Fruit fly (Drosophila melanogaster) whole organism, adult: ENCODE results near the gene Naa80.

ENCODE experiments used
- CG11617 ChIP-seq: fragments of 200-800 bp; sonication (Bioruptor generic); optimal IDR thresholded peaks from 2 replicates; lab custom pipeline; 2017; ENCODE audit warnings: mild to moderate bottlenecking, missing biosample characterization, missing genetic modification reagents, missing genetic modification characterization
- CG12768 ChIP-seq: fragments of 200-800 bp; sonication (Bioruptor generic); optimal IDR thresholded peaks from 2 replicates; lab custom pipeline; 2017; ENCODE audit warnings: missing biosample characterization, missing genetic modification characterization, mild to moderate bottlenecking, moderate library complexity, missing genetic modification reagents
- CG14711 ChIP-seq: fragments of 200-800 bp; sonication (Bioruptor generic); optimal IDR thresholded peaks from 2 replicates; lab custom pipeline; 2018; ENCODE audit warnings: missing biosample characterization, mild to moderate bottlenecking, missing genetic modification characterization, moderate library complexity
- CG1620 ChIP-seq: fragments of 200-800 bp; sonication (Bioruptor generic); optimal IDR thresholded peaks from 2 replicates; lab custom pipeline; 2016; ENCODE audit warnings: missing biosample characterization, missing genetic modification characterization
- CG33017 ChIP-seq: fragments of 200-800 bp; sonication (Bioruptor generic); optimal IDR thresholded peaks from 2 replicates; lab custom pipeline; 2018; ENCODE audit warnings: missing biosample characterization, mild to moderate bottlenecking, missing genetic modification characterization, moderate library complexity
- CG5204 ChIP-seq: fragments of 200-800 bp; sonication (Bioruptor generic); optimal IDR thresholded peaks from 2 replicates; lab custom pipeline; 2016; ENCODE audit warnings: missing biosample characterization, missing genetic modification characterization
- CG7045 ChIP-seq: fragments of 200-800 bp; sonication (Bioruptor generic); optimal IDR thresholded peaks from 2 replicates; lab custom pipeline; 2017; ENCODE audit warnings: missing biosample characterization, mild to moderate bottlenecking, missing genetic modification characterization
- CG7101 ChIP-seq: fragments of 200-800 bp; sonication (Bioruptor generic); optimal IDR thresholded peaks from 2 replicates; lab custom pipeline; 2018; ENCODE audit warnings: missing biosample characterization, mild to moderate bottlenecking, missing genetic modification characterization, moderate library complexity
- Clk ChIP-seq: fragments of 200-800 bp; sonication (Bioruptor generic); optimal IDR thresholded peaks from 2 replicates; lab custom pipeline; 2017; ENCODE audit warnings: missing biosample characterization, missing genetic modification characterization
- Crg-1 ChIP-seq: fragments of 200-800 bp; sonication (Bioruptor generic); optimal IDR thresholded peaks from 2 replicates; lab custom pipeline; 2016; ENCODE audit warnings: missing biosample characterization, missing genetic modification characterization
- Hr96 ChIP-seq: fragments of 200-800 bp; sonication (Bioruptor generic); optimal IDR thresholded peaks from 2 replicates; lab custom pipeline; 2016; ENCODE audit warnings: missing biosample characterization, missing genetic modification characterization
- Mnt ChIP-seq: fragments of 200-800 bp; sonication (Bioruptor generic); optimal IDR thresholded peaks from 2 replicates; lab custom pipeline; 2016; ENCODE audit warnings: missing biosample characterization, mild to moderate bottlenecking, missing genetic modification characterization
- bab1 ChIP-seq: fragments of 200-800 bp; sonication (Bioruptor generic); optimal IDR thresholded peaks from 3 replicates; lab custom pipeline; 2019; ENCODE audit warnings: missing biosample characterization, mild to moderate bottlenecking, missing genetic modification characterization, moderate library complexity
- cic ChIP-seq: fragments of 200-800 bp; sonication (Bioruptor generic); optimal IDR thresholded peaks from 2 replicates; lab custom pipeline; 2017; ENCODE audit warnings: missing biosample characterization, mild to moderate bottlenecking, missing genetic modification characterization, moderate library complexity
- cnc ChIP-seq, 2 experiments: fragments of >200 bp; optimal IDR thresholded peaks; 2 replicates each; lab custom pipeline; 2017
- kay ChIP-seq: fragments of 200-800 bp; sonication (Bioruptor generic); peaks from one replicate; lab custom pipeline; 2016; ENCODE audit warnings: missing biosample characterization, missing genetic modification characterization, borderline replicate concordance
- ovo ChIP-seq: fragments of 200-800 bp; sonication (Bioruptor generic); optimal IDR thresholded peaks from 2 replicates; lab custom pipeline; 2016; ENCODE audit warnings: missing biosample characterization, missing genetic modification characterization
- pad ChIP-seq: fragments of 200-800 bp; sonication (Bioruptor generic); optimal IDR thresholded peaks from 3 replicates; lab custom pipeline; 2017; ENCODE audit warnings: missing biosample characterization, missing genetic modification characterization, mild to moderate bottlenecking, moderate library complexity, missing genetic modification reagents
- tj ChIP-seq: fragments of 200-800 bp; sonication (Bioruptor generic); optimal IDR thresholded peaks from 3 replicates; lab custom pipeline; 2017; ENCODE audit warnings: missing biosample characterization, mild to moderate bottlenecking, missing genetic modification characterization, moderate library complexity
- toe ChIP-seq: fragments of 200-800 bp; sonication (Bioruptor generic); optimal IDR thresholded peaks from 2 replicates; lab custom pipeline; 2016; ENCODE audit warnings: missing biosample characterization, missing genetic modification characterization

The Naa80 gene

dm6 chr3R:9747900-9748663 lies 19.6 kb upstream of the Naa80 start:
- TF ChIP-seq CG7101 (tag; lab: Kevin White, UChicago) (no peak), CG1620 (GFP tag; lab: Kevin White, UChicago) (no peak), cnc (optimal IDR thresholded peaks at IDR 0.05; lab: Kevin White, UChicago) (no peak), CG12768 (GFP tag; lab: Kevin White, UChicago) (no peak), CG33017 (tag; lab: Kevin White, UChicago) (no peak), kay (GFP tag; lab: Kevin White, UChicago) (no peak), Clk (no peak), CG7045 (GFP tag; lab: Kevin White, UChicago) (no peak)

- TF ChIP-seq tj (GFP tag; lab: Kevin White, UChicago) (no peak), bab1 (GFP tag; lab: Kevin White, UChicago) (no peak), CG1620 (GFP tag; lab: Kevin White, UChicago) (no peak), CG14711 (tag; lab: Kevin White, UChicago) (no peak)
These were observed 13.1 kb upstream of the Naa80 start, which contains the start of gene Tti1 for dm6 chr3R:9754487-9754886. TSS of gene Tti1 (minus strand) at chr3R:9754686.

dm6 chr3R:9756187-9756586 lies 11.4 kb upstream of the Naa80 start, which contains the start of the genes Alg12 and Rpt3R:
TSS of gene Alg12 (plus strand) at chr3R:9756491.
TSS of gene Rpt3R (minus strand) at chr3R:9756510.
- TF ChIP-seq kay (GFP tag; lab: Kevin White, UChicago): no peak
- TF ChIP-seq Crg-1 (GFP tag; lab: Kevin White, UChicago): peak; percentile 19
- no peak for TF ChIP-seq CG5204 (GFP tag; lab: Kevin White, UChicago)
- TF ChIP-seq CG7101 (tag; lab: Kevin White, UChicago): no peak
- peak; percentile 4 for TF ChIP-seq CG11617 (GFP tag; lab: Kevin White, UChicago)
- no peak for TF ChIP-seq ovo
- TF ChIP-seq CG14711 (tag; lab: Kevin White, UChicago): peak; percentile 71
- no peak for TF ChIP-seq cic (GFP tag; lab: Kevin White, UChicago)
- TF ChIP-seq bab1 (GFP tag; lab: Kevin White, UChicago): peak; percentile 21
- TF ChIP-seq CG7045 (GFP tag; lab: Kevin White, UChicago): no peak
- TF ChIP-seq CG33017 (tag; lab: Kevin White, UChicago): no peak
- no peak for TF ChIP-seq Clk
- no peak for TF ChIP-seq Mnt (GFP tag; lab: Kevin White, UChicago)
- no peak for TF ChIP-seq CG12768 (GFP tag; lab: Kevin White, UChicago)
- TF ChIP-seq toe (GFP tag; lab: Kevin White, UChicago): no peak
- no peak for TF ChIP-seq tj (GFP tag; lab: Kevin White, UChicago)
- no peak for TF ChIP-seq cnc (optimal IDR thresholded peaks at IDR 0.05; lab: Kevin White, UChicago)
- no peak for TF ChIP-seq Hr96 (GFP tag; lab: Kevin White, UChicago)
- TF ChIP-seq pad (GFP tag; lab: Kevin White, UChicago): no peak
- TF ChIP-seq CG1620 (GFP tag; lab: Kevin White, UChicago): no peak

dm6 chr3R:9759360-9760191 lies 8.1 kb upstream of the Naa80 start, which contains the start of gene Mpi:
TSS of gene Mpi (plus strand) at chr3R:9759622.
- TF ChIP-seq CG7101 (tag; lab: Kevin White, UChicago) (peak; percentile 2), CG12768 (GFP tag; lab: Kevin White, UChicago) (peak; percentile 44), pad (GFP tag; lab: Kevin White, UChicago) (no peak), bab1 (GFP tag; lab: Kevin White, UChicago) (peak; percentile 70), Crg-1 (GFP tag; lab: Kevin White, UChicago) (no peak), tj (GFP tag; lab: Kevin White, UChicago) (peak; percentile 38), kay (GFP tag; lab: Kevin White, UChicago) (no peak), Hr96 (GFP tag; lab: Kevin White, UChicago) (no peak), CG14711 (tag; lab: Kevin White, UChicago) (no peak), CG1620 (GFP tag; lab: Kevin White, UChicago) (peak; percentile 23), Mnt (GFP tag; lab: Kevin White, UChicago) (peak; percentile 43), CG33017 (tag; lab: Kevin White, UChicago) (peak; percentile 21), cic (GFP tag; lab: Kevin White, UChicago) (peak; percentile 85), CG11617 (GFP tag; lab: Kevin White, UChicago) (peak; percentile 50)

- TF ChIP-seq bab1 (GFP tag; lab: Kevin White, UChicago) (peak; percentile 9), tj (GFP tag; lab: Kevin White, UChicago) (peak; percentile 0), Mnt (GFP tag; lab: Kevin White, UChicago) (peak; percentile 25), Clk (no peak), pad (GFP tag; lab: Kevin White, UChicago) (peak; percentile 51), CG11617 (GFP tag; lab: Kevin White, UChicago) (peak; percentile 1)
These were observed 4.4 kb upstream of the Naa80 start, which contains the start of the genes Snap24 and CG8478 for dm6 chr3R:9762955-9763931. TSS of gene Snap24 (minus strand) at chr3R:9763150. TSS of gene CG8478 (plus strand) at chr3R:9763650.
